Fruit fly (Drosophila melanogaster): ENCODE results near the gene Gcn2.

The Gcn2 gene

dm6 chr3R:31395222-31395831 lies at the start of gene Gcn2, which contains the start of gene Ugt35D1 (continued):
- TF ChIP-seq vnd (GFP tag; IDR thresholded peaks at IDR 0.05; ENCODE audit: partially characterized antibody) (peak; percentile 50; the same call in 2 of the 3 replicates), CG18619 (GFP tag; optimal IDR thresholded peaks at IDR 0.05) (no peak), dan (GFP tag; IDR thresholded peaks at IDR 0.05) (no peak), bbx (GFP tag; IDR thresholded peaks at IDR 0.05; ENCODE audit: partially characterized antibody) (peak; percentile 58), B-H1 (GFP tag; IDR thresholded peaks at IDR 0.05) (no peak), org-1 (GFP tag; optimal IDR thresholded peaks at IDR 0.05) (peak; percentile 45), fu2 (GFP tag; optimal IDR thresholded peaks at IDR 0.05) (no peak), oc (tag; optimal IDR thresholded peaks at IDR 0.05) (peak; percentile 69), CG6254 (GFP tag; optimal IDR thresholded peaks at IDR 0.05) (peak; percentile 65), Hand (GFP tag; optimal IDR thresholded peaks at IDR 0.05) (no peak), lbe (GFP tag; optimal IDR thresholded peaks at IDR 0.05) (no peak), Gsc (GFP tag; IDR thresholded peaks at IDR 0.05) (no peak), Ravus (GFP tag; IDR thresholded peaks at IDR 0.05) (no peak), CG9609 (GFP tag; optimal IDR thresholded peaks at IDR 0.05) (no peak), E2f1 (GFP tag; IDR thresholded peaks at IDR 0.05) (peak; percentile 27; the same call in 1 of the 2 replicates), CG31224 (GFP tag; IDR thresholded peaks at IDR 0.05) (no peak), hkb (optimal IDR thresholded peaks at IDR 0.05) (no peak), hkb (GFP tag; IDR thresholded peaks at IDR 0.05) (peak; percentile 68), ham (GFP tag; IDR thresholded peaks at IDR 0.05) (no peak), Oaz (GFP tag; IDR thresholded peaks at IDR 0.05) (no peak), Vsx1 (GFP tag; optimal IDR thresholded peaks at IDR 0.05) (no peak), sim (GFP tag; IDR thresholded peaks at IDR 0.05) (peak; percentile 74), cas (GFP tag; IDR thresholded peaks at IDR 0.05) (no peak), Asciz (GFP tag; optimal IDR thresholded peaks at IDR 0.05) (peak; percentile 84), pita (GFP tag; optimal IDR thresholded peaks at IDR 0.05) (no peak), Oli (tag; optimal IDR thresholded peaks at IDR 0.05) (no peak), CG2875 (GFP tag; optimal IDR thresholded peaks at IDR 0.05) (peak; percentile 81), Mes4 (GFP tag; optimal IDR thresholded peaks at IDR 0.05) (peak; percentile 43), CG2712 (tag; optimal IDR thresholded peaks at IDR 0.05) (no peak), CG12299 (tag; optimal IDR thresholded peaks at IDR 0.05) (no peak), toy (GFP tag; IDR thresholded peaks at IDR 0.05) (no peak), sima (GFP tag; optimal IDR thresholded peaks at IDR 0.05) (no peak), crol (GFP tag; IDR thresholded peaks at IDR 0.05) (no peak), sob (GFP tag; IDR thresholded peaks at IDR 0.05) (peak; percentile 23; the same call in 1 of the 2 replicates), Sox100B (GFP tag; optimal IDR thresholded peaks at IDR 0.05) (no peak), al (GFP tag; IDR thresholded peaks at IDR 0.05) (no peak), CG17361 (GFP tag; IDR thresholded peaks at IDR 0.05) (no peak), chinmo (GFP tag; IDR thresholded peaks at IDR 0.05; ENCODE audit: partially characterized antibody) (0 out of 4 replicates have a peak, but pooled peaks have one; percentile 55), CG34224 (GFP tag; IDR thresholded peaks at IDR 0.05; ENCODE audit: partially characterized antibody) (peak; percentile 75), sisA (GFP tag; IDR thresholded peaks at IDR 0.05) (no peak), CG32772 (GFP tag; IDR thresholded peaks at IDR 0.05) (no peak), eve (GFP tag; optimal IDR thresholded peaks at IDR 0.05) (no peak), CG17186 (GFP tag; optimal IDR thresholded peaks at IDR 0.05) (peak; percentile 28), CG12391 (tag; optimal IDR thresholded peaks at IDR 0.05) (no peak), CG4328 (GFP tag; optimal IDR thresholded peaks at IDR 0.05) (peak; percentile 40), klu (GFP tag; IDR thresholded peaks at IDR 0.05) (no peak), luna (GFP tag; optimal IDR thresholded peaks at IDR 0.05) (no peak), CG1602 (GFP tag; optimal IDR thresholded peaks at IDR 0.05) (peak; percentile 29), CG1647 (GFP tag; optimal IDR thresholded peaks at IDR 0.05) (peak; percentile 51), ATbp (GFP tag; optimal IDR thresholded peaks at IDR 0.05) (peak; percentile 86), CG14050 (GFP tag; IDR thresholded peaks at IDR 0.05) (no peak)

Data from whole organism, embryonic.